Worm (Caenorhabditis elegans) whole organism, young adult: ENCODE data around the gene cpn-2.
"Not testable (repeated sequence)": the region's sequence is repeated elsewhere in the genome, so short reads cannot be mapped to it uniquely, and the experiment has no call there.

Experiments
- B0261.1 ChIP-seq: sonication (generic microtip); optimal IDR thresholded peaks from 2 replicates; lab custom pipeline; 2016; ENCODE audit warnings: mild to moderate bottlenecking, missing genetic modification characterization, moderate library complexity, missing compliant biosample characterization
- somi-1 ChIP-seq: fragments of 200-800 bp; sonication (Bioruptor generic); optimal IDR thresholded peaks from 2 replicates; lab custom pipeline; 2018; ENCODE audit warnings: mild to moderate bottlenecking, missing genetic modification characterization, missing compliant biosample characterization

ce11 chrII:312110-312509 lies 25.5 kb upstream of the cpn-2 start, which contains the start of gene mps-2:
- not testable (repeated sequence) for TF ChIP-seq somi-1; B0261.1 (tag; lab: Kevin White, UChicago)
